Worm (Caenorhabditis elegans) whole organism, early embryonic: ENCODE data around the gene pam-1.

Experiments used
- B0310.2 ChIP-seq: sonication (generic microtip); optimal IDR thresholded peaks from 2 replicates; lab custom pipeline; 2016; ENCODE audit warnings: mild to moderate bottlenecking, missing genetic modification characterization, missing compliant biosample characterization
- F13C5.2 ChIP-seq: sonication (generic microtip); optimal IDR thresholded peaks from 2 replicates; lab custom pipeline; 2017; ENCODE audit warnings: mild to moderate bottlenecking, missing genetic modification characterization, inconsistent platforms, missing compliant biosample characterization
- aly-1 ChIP-seq: sonication (generic microtip); optimal IDR thresholded peaks from 2 replicates; lab custom pipeline; 2016; ENCODE audit warnings: missing genetic modification characterization, missing compliant biosample characterization
- ama-1 ChIP-seq: fragments of 150-350 bp; optimal IDR thresholded peaks from 2 replicates; lab custom pipeline; 2014
- ceh-13 ChIP-seq: fragments of 200-800 bp; sonication (Bioruptor generic); optimal IDR thresholded peaks from 2 replicates; lab custom pipeline; 2018; ENCODE audit warnings: mild to moderate bottlenecking, missing genetic modification characterization, missing compliant biosample characterization
- ceh-36 ChIP-seq: sonication (generic microtip); optimal IDR thresholded peaks from 2 replicates; lab custom pipeline; 2016; ENCODE audit warnings: missing genetic modification characterization, inconsistent platforms, missing compliant biosample characterization
- ets-7 ChIP-seq: sonication (generic microtip); optimal IDR thresholded peaks from 2 replicates; lab custom pipeline; 2016; ENCODE audit warnings: missing genotype, missing genetic modification characterization, missing compliant biosample characterization
- flt-1 ChIP-seq: fragments of 200-800 bp; sonication (Bioruptor generic); IDR thresholded peaks from 2 replicates; pipeline ENCODE4 v1.3.6; 2022; ENCODE audit warnings: missing genetic modification characterization, missing compliant biosample characterization
- hmbx-1 ChIP-seq: sonication (generic microtip); optimal IDR thresholded peaks from 2 replicates; lab custom pipeline; 2016; ENCODE audit warnings: mild to moderate bottlenecking, missing genetic modification characterization, missing compliant biosample characterization
- hmg-4 ChIP-seq: fragments of 200-800 bp; sonication (Bioruptor generic); optimal IDR thresholded peaks from 2 replicates; lab custom pipeline; 2018; ENCODE audit warnings: mild to moderate bottlenecking, missing genetic modification characterization, missing compliant biosample characterization
- hnd-1 ChIP-seq: sonication (generic microtip); optimal IDR thresholded peaks from 2 replicates; lab custom pipeline; 2016; ENCODE audit warnings: missing genetic modification characterization, missing compliant biosample characterization
- pes-1 ChIP-seq: fragments of 200-800 bp; sonication (Bioruptor generic); IDR thresholded peaks from 2 replicates; pipeline ENCODE4 v1.3.6; 2022; ENCODE audit warnings: missing genetic modification reagents, missing genetic modification characterization, missing compliant biosample characterization
- scrt-1 ChIP-seq: fragments of 200-800 bp; sonication (Bioruptor generic); IDR thresholded peaks from 2 replicates; pipeline ENCODE4 v1.3.6; 2022; ENCODE audit warnings: missing genetic modification characterization, missing compliant biosample characterization
- sea-1 ChIP-seq: fragments of 200-800 bp; sonication (Bioruptor generic); conservative IDR thresholded peaks from 2 replicates; pipeline ENCODE4 v1.3.6; 2022; ENCODE audit warnings: missing genetic modification characterization, missing compliant biosample characterization
- tbx-11 ChIP-seq: fragments of 200-800 bp; sonication (Bioruptor generic); IDR thresholded peaks from 2 replicates; pipeline ENCODE4 v1.3.6; 2022; ENCODE audit warnings: missing genetic modification characterization, missing compliant biosample characterization
- tbx-37 ChIP-seq: fragments of 200-800 bp; sonication (Bioruptor generic); conservative IDR thresholded peaks from 2 replicates; pipeline ENCODE4 v1.3.6; 2022; ENCODE audit warnings: missing genetic modification reagents, missing genetic modification characterization, missing compliant biosample characterization
- tra-4 ChIP-seq: sonication (generic microtip); optimal IDR thresholded peaks from 2 replicates; lab custom pipeline; 2017; ENCODE audit warnings: missing genetic modification characterization, missing compliant biosample characterization

Gene pam-1

DNA sequence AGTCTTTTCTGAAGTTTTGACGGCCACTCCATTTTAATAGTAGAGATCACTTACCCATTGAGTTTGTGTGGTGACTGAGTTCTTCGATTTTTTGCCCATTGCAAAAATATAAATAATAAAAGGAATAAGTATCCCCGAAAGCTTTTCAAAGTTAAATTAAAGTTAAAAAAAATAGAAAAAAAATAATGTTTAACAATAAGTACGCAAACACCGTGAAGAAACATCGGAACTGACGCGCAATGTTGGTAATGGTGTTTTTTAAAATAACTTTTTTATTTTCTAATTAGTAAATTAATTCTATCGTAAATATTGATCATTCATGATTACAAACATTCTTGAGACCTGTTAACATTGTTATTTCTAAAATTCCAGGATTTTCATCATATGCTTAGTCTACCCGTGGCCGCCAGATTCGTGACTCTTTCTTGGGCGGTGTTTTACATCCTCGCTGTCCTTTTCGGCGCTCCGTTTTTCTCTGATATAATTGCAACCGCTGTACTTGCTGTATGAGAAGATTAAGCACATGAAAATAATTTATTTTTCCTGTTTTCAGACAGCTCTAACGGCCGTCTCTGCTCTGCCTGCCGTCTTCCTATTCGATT, 5.8 kb upstream of the pam-1 start, which contains the start of the genes F49E8.7, F49E8.8 and nprl-2:
Gene F49E8.7, minus strand, starts transcription at position 101 of the 602 bp plus-strand sequence.
Gene F49E8.8, plus strand, starts transcription at position 373 of the 602 bp plus-strand sequence.
Gene nprl-2, plus strand, starts transcription at position 552 of the 602 bp plus-strand sequence.
- TF ChIP-seq tra-4 (tag; lab: Kevin White, UChicago), result no peak
- TF ChIP-seq hmbx-1 (tag; lab: Kevin White, UChicago), result no peak
- no peak for TF ChIP-seq ets-7
- TF ChIP-seq ceh-13 (GFP tag; lab: Kevin White, UChicago), result no peak
- TF ChIP-seq F13C5.2 (tag; lab: Kevin White, UChicago), result no peak
- TF ChIP-seq scrt-1 (GFP tag; lab: Robert Waterston, UW), result no peak
- TF ChIP-seq B0310.2 (tag; lab: Kevin White, UChicago), result no peak
- TF ChIP-seq ceh-36 (tag; lab: Kevin White, UChicago), result no peak
- TF ChIP-seq aly-1, result no peak
- no peak for TF ChIP-seq flt-1
- TF ChIP-seq tbx-11, result no peak
- no peak for TF ChIP-seq pes-1 (GFP tag; lab: Robert Waterston, UW)
- TF ChIP-seq hnd-1 (tag; lab: Kevin White, UChicago), result no peak
- TF ChIP-seq tbx-37 (GFP tag; lab: Robert Waterston, UW), result no peak
- TF ChIP-seq hmg-4 (GFP tag; lab: Kevin White, UChicago), result no peak
- TF ChIP-seq ama-1 (lab: Kevin White, UChicago), result no peak

DNA sequence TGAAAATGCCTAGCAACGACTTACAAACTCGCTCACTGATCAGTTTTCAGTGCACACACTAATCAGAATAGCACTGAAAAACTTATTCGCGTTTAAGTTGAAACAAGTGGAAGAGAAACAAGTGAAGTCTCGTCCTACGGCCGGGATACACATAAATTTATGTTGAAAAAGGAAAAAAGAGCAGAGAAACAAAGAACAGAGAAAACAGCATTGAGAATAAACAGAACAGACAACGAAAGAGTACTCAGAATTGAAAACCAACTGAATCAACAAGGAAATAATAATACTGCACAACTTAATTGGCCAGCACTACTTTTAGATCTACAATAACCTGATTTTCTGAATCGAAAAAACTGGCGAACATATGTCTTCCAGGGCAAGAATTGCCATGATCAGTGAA, 3.7 kb upstream of the pam-1 start, which contains the start of gene F49E8.6:
Gene F49E8.6, minus strand, starts transcription at position 317 of the 400 bp plus-strand sequence.
- TF ChIP-seq B0310.2 (tag; lab: Kevin White, UChicago) (no peak), ets-7 (no peak), tbx-11 (no peak), hnd-1 (tag; lab: Kevin White, UChicago) (no peak), scrt-1 (GFP tag; lab: Robert Waterston, UW) (no peak), hmg-4 (GFP tag; lab: Kevin White, UChicago) (no peak), F13C5.2 (tag; lab: Kevin White, UChicago) (no peak), flt-1 (no peak), ceh-36 (tag; lab: Kevin White, UChicago) (no peak), aly-1 (no peak), sea-1 (GFP tag; lab: Robert Waterston, UW) (no peak), ceh-13 (GFP tag; lab: Kevin White, UChicago) (no peak), hmbx-1 (tag; lab: Kevin White, UChicago) (no peak), tbx-37 (GFP tag; lab: Robert Waterston, UW) (no peak), pes-1 (GFP tag; lab: Robert Waterston, UW) (no peak), ama-1 (lab: Kevin White, UChicago) (no peak)

DNA sequence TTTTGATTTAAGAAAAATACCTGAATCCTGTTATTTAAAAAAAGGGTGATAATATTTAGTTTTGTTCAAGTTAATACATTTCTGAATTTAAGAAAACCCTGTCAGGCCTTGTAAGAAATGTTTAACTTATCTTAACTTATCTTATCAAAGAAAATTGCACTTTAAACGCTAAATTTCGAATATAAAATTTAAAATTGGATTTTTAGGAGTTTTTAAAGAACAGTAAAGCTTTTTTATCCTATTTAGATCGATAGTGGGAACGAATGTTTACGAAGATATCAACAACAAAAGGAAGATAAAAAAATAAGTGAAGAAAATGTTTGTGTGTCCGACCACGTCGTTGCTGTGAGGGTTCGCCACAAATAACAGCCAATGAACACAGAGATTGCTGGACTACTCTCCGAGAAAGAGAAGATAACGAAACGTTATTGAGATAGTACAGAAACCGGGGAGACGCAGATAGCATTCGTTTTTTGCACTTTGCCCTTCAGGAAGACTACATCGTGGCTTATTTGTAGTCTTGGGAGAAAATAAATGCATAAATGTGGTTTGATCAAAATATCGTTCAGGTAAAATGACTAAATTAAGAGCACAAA, 2.4 kb upstream of the pam-1 start, which contains the start of gene dif-1:
Gene dif-1, minus strand, starts transcription at position 51 of the 596 bp plus-strand sequence.
- TF ChIP-seq ceh-36 (tag; lab: Kevin White, UChicago) (no peak), ets-7 (no peak), ama-1 (lab: Kevin White, UChicago) (no peak)

DNA sequence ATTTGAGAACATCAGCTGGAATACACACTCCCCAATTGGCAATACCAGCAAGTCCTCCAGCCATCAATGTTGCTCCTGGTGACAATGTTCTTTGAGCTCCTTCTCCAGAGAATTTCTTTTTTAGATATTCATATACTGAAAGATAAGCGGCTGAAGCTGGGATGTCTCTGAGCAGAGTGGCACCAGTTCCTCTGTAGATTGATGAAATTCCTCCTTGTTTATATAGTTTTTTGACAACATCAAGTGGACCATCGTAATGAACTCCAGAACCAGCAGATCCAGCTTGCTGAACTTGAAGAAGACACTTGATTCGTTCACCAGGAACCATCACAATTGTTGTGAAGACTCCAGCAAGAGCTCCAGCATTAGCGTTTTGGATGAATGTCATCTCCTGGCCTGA, 1.5 kb upstream of the pam-1 start:
- TF ChIP-seq ets-7 (no peak), pes-1 (GFP tag; lab: Robert Waterston, UW) (no peak), flt-1 (no peak), ceh-13 (GFP tag; lab: Kevin White, UChicago) (no peak), hmg-4 (GFP tag; lab: Kevin White, UChicago) (no peak), F13C5.2 (tag; lab: Kevin White, UChicago) (no peak), sea-1 (GFP tag; lab: Robert Waterston, UW) (no peak), hmbx-1 (tag; lab: Kevin White, UChicago) (no peak)

DNA sequence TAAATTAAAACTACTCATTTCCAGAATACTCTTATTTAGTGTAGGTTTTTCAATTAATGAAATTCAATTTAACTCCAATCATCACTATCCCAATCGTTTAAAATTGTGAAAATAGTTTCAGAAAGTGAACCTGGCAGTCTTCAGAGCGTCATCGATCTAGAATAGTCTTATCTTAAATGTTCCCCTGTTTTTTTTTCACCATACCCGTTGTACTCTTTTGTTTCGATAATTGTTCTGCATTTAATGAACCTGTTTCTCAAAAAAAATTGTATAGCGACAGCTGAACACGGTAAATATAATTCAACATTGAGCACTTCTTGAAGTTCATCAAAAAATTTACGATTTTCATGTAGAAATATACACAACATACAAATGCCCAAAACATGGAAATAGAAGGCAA, 642 bp upstream of the pam-1 start:
- TF ChIP-seq pes-1 (GFP tag; lab: Robert Waterston, UW) (no peak), ceh-36 (tag; lab: Kevin White, UChicago) (no peak), ets-7 (no peak), B0310.2 (tag; lab: Kevin White, UChicago) (no peak), ama-1 (lab: Kevin White, UChicago) (no peak), scrt-1 (GFP tag; lab: Robert Waterston, UW) (no peak), hmg-4 (GFP tag; lab: Kevin White, UChicago) (no peak), ceh-13 (GFP tag; lab: Kevin White, UChicago) (no peak), sea-1 (GFP tag; lab: Robert Waterston, UW) (no peak), F13C5.2 (tag; lab: Kevin White, UChicago) (no peak), tbx-11 (no peak), tbx-37 (GFP tag; lab: Robert Waterston, UW) (no peak), aly-1 (no peak), hmbx-1 (tag; lab: Kevin White, UChicago) (no peak), tra-4 (tag; lab: Kevin White, UChicago) (no peak), flt-1 (no peak)

DNA sequence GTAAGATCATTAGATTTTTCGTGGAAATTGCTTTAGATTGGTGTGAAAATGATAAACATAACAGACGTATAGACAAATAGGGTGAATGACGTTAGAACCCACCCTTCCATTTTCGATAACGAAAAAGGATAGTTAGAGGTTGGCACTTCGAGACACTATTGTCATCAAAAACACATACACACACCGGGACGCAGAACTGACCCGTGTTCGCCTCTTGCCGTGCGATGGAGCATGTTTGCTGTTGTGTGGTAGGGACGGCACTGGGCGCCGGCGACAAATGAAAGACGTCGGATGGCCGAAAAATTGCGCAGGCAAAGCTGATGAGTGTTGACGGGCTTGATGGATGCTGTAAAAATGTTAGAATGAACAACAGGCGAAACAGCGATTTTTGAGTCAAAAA, 768 bp downstream of the pam-1 start:
- TF ChIP-seq tbx-37 (GFP tag; lab: Robert Waterston, UW) (0 out of 2 replicates have a peak, but pooled peaks have one; percentile 27), tra-4 (tag; lab: Kevin White, UChicago) (no peak)

DNA sequence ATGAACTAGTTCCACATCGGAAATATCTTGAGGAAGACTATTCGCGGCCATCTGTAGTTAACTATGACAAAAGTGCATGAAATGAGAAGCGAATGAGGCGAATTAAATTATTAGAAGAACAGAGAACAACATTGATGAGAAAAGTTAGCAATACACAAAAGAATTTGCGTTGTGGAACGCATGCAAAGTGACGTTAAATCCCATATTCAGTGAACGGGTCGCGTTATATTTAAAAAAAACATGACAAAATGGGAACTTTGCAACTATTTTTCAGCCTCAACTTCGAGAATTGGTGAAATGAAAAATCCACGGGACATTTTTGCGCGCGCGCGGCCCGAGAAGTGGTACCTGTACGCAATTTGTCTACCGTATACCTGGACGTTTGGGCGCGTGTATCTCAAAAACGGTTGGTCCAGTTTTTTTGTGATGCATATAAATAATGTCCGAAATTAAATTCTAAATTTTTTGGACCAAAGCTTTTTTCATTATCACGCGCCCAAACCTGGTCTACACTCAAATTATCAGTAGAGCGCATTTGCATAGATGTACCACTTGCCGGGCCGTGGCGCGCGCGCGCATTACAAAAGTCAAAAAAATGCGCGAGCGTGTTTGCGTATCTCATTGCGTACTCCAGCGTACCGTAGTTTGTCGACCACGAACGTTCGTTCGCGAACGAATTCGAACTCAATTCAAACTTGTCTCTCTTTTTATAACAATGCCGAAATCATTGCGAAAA, 2.6 kb downstream of the pam-1 start, which contains the start of the genes cdd-2 and oef-1:
Gene cdd-2, minus strand, starts transcription at position 51 of the 736 bp plus-strand sequence.
Gene oef-1, plus strand, starts transcription at position 575 of the 736 bp plus-strand sequence.
- no peak for TF ChIP-seq ama-1 (lab: Kevin White, UChicago)
- no peak for TF ChIP-seq tbx-37 (GFP tag; lab: Robert Waterston, UW)
- TF ChIP-seq tbx-11, result no peak
- no peak for TF ChIP-seq scrt-1 (GFP tag; lab: Robert Waterston, UW)
- TF ChIP-seq ets-7, result no peak
- no peak for TF ChIP-seq F13C5.2 (tag; lab: Kevin White, UChicago)
- TF ChIP-seq hmbx-1 (tag; lab: Kevin White, UChicago), result no peak
- no peak for TF ChIP-seq sea-1 (GFP tag; lab: Robert Waterston, UW)
- TF ChIP-seq hnd-1 (tag; lab: Kevin White, UChicago), result no peak
- no peak for TF ChIP-seq aly-1
- no peak for TF ChIP-seq pes-1 (GFP tag; lab: Robert Waterston, UW)
- no peak for TF ChIP-seq B0310.2 (tag; lab: Kevin White, UChicago)
- no peak for TF ChIP-seq tra-4 (tag; lab: Kevin White, UChicago)
